Fruit fly (Drosophila melanogaster) whole organism, prepupa: ENCODE results near the gene Cap-H2.

Experiments used
- Blimp-1 ChIP-seq: fragments of 200-800 bp; sonication (Bioruptor generic); optimal IDR thresholded peaks from 3 replicates; lab custom pipeline; 2017; ENCODE audit warnings: missing biosample characterization, missing genetic modification characterization, mild to moderate bottlenecking, moderate library complexity, missing genetic modification reagents
- CG10631 ChIP-seq: fragments of 200-800 bp; sonication (Bioruptor generic); optimal IDR thresholded peaks from 2 replicates; lab custom pipeline; 2016; ENCODE audit warnings: missing biosample characterization, missing genetic modification characterization
- CG10669 ChIP-seq: fragments of 200-800 bp; sonication (Bioruptor generic); optimal IDR thresholded peaks from 3 replicates; lab custom pipeline; 2018; ENCODE audit warnings: missing biosample characterization, mild to moderate bottlenecking, missing genetic modification characterization, moderate library complexity
- CG11294 ChIP-seq: fragments of 200-800 bp; sonication (Bioruptor generic); IDR thresholded peaks from 2 replicates; pipeline ENCODE4 v1.3.6; 2022; ENCODE audit warnings: missing biosample characterization, missing genetic modification characterization
- CG11762 ChIP-seq: fragments of 200-800 bp; sonication (Bioruptor generic); optimal IDR thresholded peaks from 3 replicates; lab custom pipeline; 2016; ENCODE audit warnings: missing biosample characterization, missing genetic modification characterization; ENCODE audit not compliant: insufficient read depth
- CG3032 ChIP-seq: fragments of 200-800 bp; optimal IDR thresholded peaks from 2 replicates; lab custom pipeline; 2019; ENCODE audit warnings: missing biosample characterization, mild to moderate bottlenecking, missing genetic modification characterization, moderate library complexity
- CG31627 ChIP-seq: fragments of 200-800 bp; sonication (Bioruptor generic); optimal IDR thresholded peaks from 3 replicates; lab custom pipeline; 2016; ENCODE audit warnings: missing biosample characterization, missing genetic modification characterization
- CG34406 ChIP-seq: fragments of 200-800 bp; sonication (Bioruptor generic); optimal IDR thresholded peaks from 3 replicates; lab custom pipeline; 2016; ENCODE audit warnings: missing biosample characterization, missing genetic modification characterization
- CG6163 ChIP-seq: fragments of 200-800 bp; sonication (Bioruptor generic); IDR thresholded peaks from 3 replicates; pipeline ENCODE4 v1.3.6; 2022; ENCODE audit warnings: missing biosample characterization, missing genetic modification characterization
- CG6276 ChIP-seq: fragments of 200-800 bp; sonication (Bioruptor generic); optimal IDR thresholded peaks from 2 replicates; lab custom pipeline; 2017; ENCODE audit warnings: missing biosample characterization, mild to moderate bottlenecking, missing genetic modification characterization
- CG6792 ChIP-seq: fragments of 200-800 bp; sonication (Bioruptor generic); optimal IDR thresholded peaks from 3 replicates; lab custom pipeline; 2016; ENCODE audit warnings: missing biosample characterization, missing genetic modification characterization
- CG8632 ChIP-seq: fragments of 200-800 bp; sonication (Bioruptor generic); optimal IDR thresholded peaks from 3 replicates; lab custom pipeline; 2016; ENCODE audit warnings: missing biosample characterization, missing genetic modification characterization
- CG9139 ChIP-seq: fragments of 200-800 bp; sonication (Bioruptor generic); optimal IDR thresholded peaks from 3 replicates; lab custom pipeline; 2017; ENCODE audit warnings: missing biosample characterization, mild to moderate bottlenecking, missing genetic modification characterization
- Eip75B ChIP-seq: fragments of 200-800 bp; sonication (Bioruptor generic); optimal IDR thresholded peaks from 3 replicates; lab custom pipeline; 2016; ENCODE audit warnings: missing biosample characterization, missing genetic modification characterization
- Eip78C ChIP-seq: fragments of 200-800 bp; sonication (Bioruptor generic); peaks from one replicate; lab custom pipeline; 2016; ENCODE audit warnings: missing biosample characterization, missing genetic modification characterization
- Eip93F ChIP-seq: fragments of 200-800 bp; sonication (Bioruptor generic); optimal IDR thresholded peaks from 2 replicates; lab custom pipeline; 2016; ENCODE audit warnings: missing biosample characterization, mild to moderate bottlenecking, missing genetic modification characterization
- Ets21C ChIP-seq: fragments of 200-800 bp; sonication (Bioruptor generic); optimal IDR thresholded peaks from 3 replicates; lab custom pipeline; 2016; ENCODE audit warnings: missing biosample characterization, missing genetic modification characterization
- Gug ChIP-seq: fragments of 200-800 bp; sonication (Bioruptor generic); IDR thresholded peaks from 2 replicates; pipeline ENCODE4 v1.3.6; 2022; ENCODE audit warnings: missing biosample characterization, missing genetic modification characterization
- Hr39 ChIP-seq: fragments of 200-800 bp; sonication (Bioruptor generic); optimal IDR thresholded peaks from 2 replicates; lab custom pipeline; 2016; ENCODE audit warnings: missing biosample characterization, missing genetic modification characterization
- Hr4 ChIP-seq: fragments of 200-800 bp; sonication (Bioruptor generic); optimal IDR thresholded peaks from 3 replicates; lab custom pipeline; 2016; ENCODE audit warnings: missing biosample characterization, missing genetic modification characterization
- Sox102F ChIP-seq: fragments of 200-800 bp; sonication (Bioruptor generic); optimal IDR thresholded peaks from 2 replicates; lab custom pipeline; 2016; ENCODE audit warnings: missing biosample characterization, mild to moderate bottlenecking, missing genetic modification characterization
- Sox14 ChIP-seq: fragments of 200-800 bp; sonication (Bioruptor generic); optimal IDR thresholded peaks from 3 replicates; lab custom pipeline; 2016; ENCODE audit warnings: missing biosample characterization, missing genetic modification characterization
- achi ChIP-seq: fragments of 200-800 bp; sonication (Bioruptor generic); optimal IDR thresholded peaks from 3 replicates; lab custom pipeline; 2016; ENCODE audit warnings: missing biosample characterization, missing genetic modification characterization
- acj6 ChIP-seq: fragments of 200-800 bp; sonication (Bioruptor generic); optimal IDR thresholded peaks from 3 replicates; lab custom pipeline; 2016; ENCODE audit warnings: missing biosample characterization, missing genetic modification characterization
- cyc ChIP-seq: fragments of 200-800 bp; sonication (Bioruptor generic); optimal IDR thresholded peaks from 3 replicates; lab custom pipeline; 2016; ENCODE audit warnings: missing biosample characterization, missing genetic modification characterization
- eg ChIP-seq: fragments of 200-800 bp; sonication (Bioruptor generic); IDR thresholded peaks from 3 replicates; pipeline ENCODE4 v1.3.6; 2022; ENCODE audit warnings: missing biosample characterization, missing genetic modification characterization
- esn ChIP-seq: fragments of 200-800 bp; sonication (Bioruptor generic); optimal IDR thresholded peaks from 2 replicates; lab custom pipeline; 2016; ENCODE audit warnings: missing biosample characterization, mild to moderate bottlenecking, missing genetic modification characterization, moderate library complexity
- fd59A ChIP-seq: fragments of 200-800 bp; sonication (Bioruptor generic); optimal IDR thresholded peaks from 2 replicates; lab custom pipeline; 2017; ENCODE audit warnings: missing biosample characterization, mild to moderate bottlenecking, missing genetic modification characterization, missing genetic modification reagents
- fd85E ChIP-seq: fragments of 200-800 bp; sonication (Bioruptor generic); optimal IDR thresholded peaks from 3 replicates; lab custom pipeline; 2016; ENCODE audit warnings: missing biosample characterization, missing genetic modification characterization
- lz ChIP-seq: fragments of 200-800 bp; sonication (Bioruptor generic); optimal IDR thresholded peaks from 3 replicates; lab custom pipeline; 2016; ENCODE audit warnings: missing biosample characterization, missing genetic modification characterization
- pdm3 ChIP-seq: fragments of 200-800 bp; sonication (Bioruptor generic); optimal IDR thresholded peaks from 3 replicates; lab custom pipeline; 2016; ENCODE audit warnings: missing biosample characterization, missing genetic modification characterization
- salr ChIP-seq, 2 experiments: fragments of 200-800 bp; sonication (Bioruptor generic); optimal IDR thresholded peaks; 3 replicates each; lab custom pipeline; 2016 to 2018; ENCODE audit warnings: missing biosample characterization in 2 of 2, missing genetic modification characterization in 2 of 2, mild to moderate bottlenecking in 1 of 2
- ss ChIP-seq, 2 experiments: fragments of 200-800 bp; sonication (Bioruptor generic); optimal IDR thresholded peaks; 2 replicates in 1 of 2; 3 replicates in 1 of 2; lab custom pipeline; 2017 to 2018; ENCODE audit warnings: mild to moderate bottlenecking in 2 of 2, missing biosample characterization in 2 of 2, missing genetic modification characterization in 2 of 2, moderate library complexity in 1 of 2
- svp ChIP-seq: fragments of 200-800 bp; sonication (Bioruptor generic); peaks from one replicate; lab custom pipeline; 2016; ENCODE audit warnings: missing biosample characterization, missing genetic modification characterization
- topi ChIP-seq: fragments of 200-800 bp; sonication (Bioruptor generic); optimal IDR thresholded peaks from 3 replicates; lab custom pipeline; 2016; ENCODE audit warnings: missing biosample characterization, missing genetic modification characterization
- vri ChIP-seq: fragments of 200-800 bp; sonication (Bioruptor generic); optimal IDR thresholded peaks from 3 replicates; lab custom pipeline; 2016; ENCODE audit warnings: missing biosample characterization, mild to moderate bottlenecking, missing genetic modification characterization

The Cap-H2 gene

dm6 chr3R:10784058-10784499 lies 23.0 kb downstream of the Cap-H2 start, which contains the start of the genes mRpL37 and Rbp1 (continued):
- TF ChIP-seq CG31627 (GFP tag; lab: Kevin White, UChicago) (peak; percentile 77), CG11294 (GFP tag; lab: Robert Waterston, UW) (peak; percentile 44; the same call in 1 of the 2 replicates), acj6 (GFP tag; lab: Kevin White, UChicago) (peak; percentile 72), salr (GFP tag; optimal IDR thresholded peaks at IDR 0.05; lab: Kevin White, UChicago) (no peak), topi (GFP tag; lab: Kevin White, UChicago) (peak; percentile 65), Eip75B (GFP tag; lab: Kevin White, UChicago) (no peak), Sox102F (GFP tag; lab: Kevin White, UChicago) (no peak)

dm6 chr3R:10788186-10788585 lies 27.1 kb downstream of the Cap-H2 start, which contains the start of the genes Art1 and Mcm5:
Art1 (minus strand) TSS chr3R:10788226.
Mcm5 (plus strand) TSS chr3R:10788524.
- TF ChIP-seq lz (peak; percentile 53), CG3032 (peak; percentile 48), Gug (no peak), ss (GFP tag; optimal IDR thresholded peaks at IDR 0.05; lab: Kevin White, UChicago) (no peak), Sox14 (GFP tag; lab: Kevin White, UChicago) (peak; percentile 72), Eip93F (GFP tag; lab: Kevin White, UChicago) (no peak), topi (GFP tag; lab: Kevin White, UChicago) (peak; percentile 49), CG8632 (GFP tag; lab: Kevin White, UChicago) (peak; percentile 14), achi (GFP tag; lab: Kevin White, UChicago) (no peak), fd59A (GFP tag; lab: Kevin White, UChicago) (no peak), eg (GFP tag; lab: Robert Waterston, UW) (no peak), pdm3 (GFP tag; lab: Kevin White, UChicago) (peak; percentile 20), CG10631 (GFP tag; lab: Kevin White, UChicago) (peak; percentile 50), svp (no peak), esn (peak; percentile 58), CG9139 (GFP tag; lab: Kevin White, UChicago) (no peak), CG31627 (GFP tag; lab: Kevin White, UChicago) (peak; percentile 60), Sox102F (GFP tag; lab: Kevin White, UChicago) (no peak), Hr4 (peak; percentile 2), Ets21C (GFP tag; lab: Kevin White, UChicago) (peak; percentile 40), cyc (GFP tag; lab: Kevin White, UChicago) (peak; percentile 46), fd85E (GFP tag; lab: Kevin White, UChicago) (no peak), Hr39 (GFP tag; lab: Kevin White, UChicago) (peak; percentile 53)

- no peak for TF ChIP-seq CG34406 (GFP tag; lab: Kevin White, UChicago)
- no peak for TF ChIP-seq esn
- TF ChIP-seq vri, result no peak
These were observed 31.5 kb downstream of the Cap-H2 start, which contains the start of gene CG14687 for dm6 chr3R:10792604-10793003. CG14687 (plus strand) TSS chr3R:10792904.

- TF ChIP-seq eg (GFP tag; lab: Robert Waterston, UW) (no peak), Hr4 (no peak), Blimp-1 (no peak), CG9139 (GFP tag; lab: Kevin White, UChicago) (no peak), CG8632 (GFP tag; lab: Kevin White, UChicago) (no peak)
- TF ChIP-seq, all 60 proteins: peak for 0
These were observed 42.7 kb downstream of the Cap-H2 start, which contains the start of gene CG14692 for dm6 chr3R:10803855-10804254. CG14692 (minus strand) TSS chr3R:10803955.

dm6 chr3R:10815032-10815431 lies 53.9 kb downstream of the Cap-H2 start, which contains the start of the genes CG14693 and TTLL15:
CG14693 (minus strand) TSS chr3R:10815047.
TTLL15 (plus strand) TSS chr3R:10815288.
- TF ChIP-seq fd59A (GFP tag; lab: Kevin White, UChicago) (no peak), CG34406 (GFP tag; lab: Kevin White, UChicago) (no peak), CG10669 (GFP tag; lab: Kevin White, UChicago) (no peak), vri (no peak), Eip75B (GFP tag; lab: Kevin White, UChicago) (no peak), cyc (GFP tag; lab: Kevin White, UChicago) (no peak), Eip78C (GFP tag; lab: Kevin White, UChicago) (no peak), CG6792 (GFP tag; lab: Kevin White, UChicago) (no peak), CG11294 (GFP tag; lab: Robert Waterston, UW) (no peak), CG6163 (GFP tag; lab: Robert Waterston, UW) (no peak), CG6276 (GFP tag; lab: Kevin White, UChicago) (no peak), ss (GFP tag; optimal IDR thresholded peaks at IDR 0.05; lab: Kevin White, UChicago) (no peak), CG11762 (no peak)
- TF ChIP-seq, all 60 proteins: peak for 0
